Worm (Caenorhabditis elegans): ENCODE data around the gene srw-8.
"Not testable (repeated sequence)": the region's sequence is repeated elsewhere in the genome, so short reads cannot be mapped to it uniquely, and the experiment has no call there.

srw-8 gene

DNA sequence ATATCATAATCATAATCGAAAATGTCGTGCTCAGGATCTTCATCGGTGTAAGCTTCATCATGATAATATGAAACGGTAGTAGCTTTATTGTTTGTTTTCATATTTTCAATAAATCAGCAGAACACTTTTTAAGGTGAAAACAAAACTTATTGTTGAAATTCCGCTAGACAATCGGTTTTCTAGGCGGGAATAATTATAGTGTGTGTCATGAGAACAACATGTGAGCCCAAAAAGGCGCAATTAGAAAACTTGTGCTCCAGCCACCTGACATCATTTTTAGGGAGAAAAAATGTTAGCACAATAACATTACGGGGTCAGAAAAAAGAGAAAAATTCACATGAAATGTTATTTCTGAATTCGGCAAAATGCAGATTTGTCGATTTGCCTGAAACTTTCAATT is at the start of gene srw-8:
srw-8 (minus strand) TSS at position 101 of the 400 bp plus-strand sequence.
- TF ChIP-seq mep-1 (tag; optimal IDR thresholded peaks at IDR 0.05) = no peak

DNA sequence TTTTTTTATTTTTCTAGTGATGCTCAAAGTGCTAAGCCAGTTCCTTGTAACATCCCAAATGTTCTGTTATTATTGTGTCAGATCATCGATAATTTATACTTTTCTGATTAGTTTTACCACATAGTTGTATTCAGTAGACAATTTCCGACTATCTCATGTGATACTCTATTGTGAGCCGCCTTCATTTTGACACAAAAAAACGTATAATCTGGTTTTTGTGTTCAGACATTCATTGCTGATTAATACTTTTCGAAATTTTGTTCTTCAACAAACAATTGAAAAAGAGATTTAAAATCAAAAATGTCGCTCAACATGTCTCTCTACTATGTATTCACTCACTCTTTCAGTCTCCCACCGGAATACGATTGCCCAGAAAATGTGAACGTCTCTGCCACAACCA is 47.3 kb upstream of the srw-8 start, which contains the start of gene srt-7:
srt-7 (plus strand) TSS at position 301 of the 400 bp plus-strand sequence.
- TF ChIP-seq mep-1 (tag; optimal IDR thresholded peaks at IDR 0.05) (no peak), flh-1 (GFP tag; optimal IDR thresholded peaks at IDR 0.05) (no peak), lin-13 (tag; optimal IDR thresholded peaks at IDR 0.05) (no peak), pha-4 (tag; optimal IDR thresholded peaks at IDR 0.05) (no peak), ces-1 (GFP tag; optimal IDR thresholded peaks at IDR 0.05) (no peak), M03D4.4 (tag; optimal IDR thresholded peaks at IDR 0.05) (no peak), blmp-1 (tag; optimal IDR thresholded peaks at IDR 0.05) (no peak), nhr-76 (tag; optimal IDR thresholded peaks at IDR 0.05) (no peak), nhr-2 (tag; optimal IDR thresholded peaks at IDR 0.05) (no peak)

- no peak for TF ChIP-seq hlh-1 (tag; optimal IDR thresholded peaks at IDR 0.05)
- no peak for TF ChIP-seq elt-1 (tag; optimal IDR thresholded peaks at IDR 0.05; ENCODE audit: borderline replicate concordance, insufficient read depth)
- no peak for TF ChIP-seq nhr-12 (tag; optimal IDR thresholded peaks at IDR 0.05)
- no peak for TF ChIP-seq ceh-43 (GFP tag; optimal IDR thresholded peaks at IDR 0.05)
- TF ChIP-seq cnd-1 (tag; optimal IDR thresholded peaks at IDR 0.05) = no peak
- no peak for TF ChIP-seq sptf-1 (tag; optimal IDR thresholded peaks at IDR 0.05)
- no peak for TF ChIP-seq elt-3 (tag; optimal IDR thresholded peaks at IDR 0.05)
- TF ChIP-seq flh-1 (GFP tag; optimal IDR thresholded peaks at IDR 0.05) = no peak
Observed at ce11 chrV:3080792-3081191, 46.7 kb upstream of the srw-8 start, which contains the start of gene srt-5. Gene srt-5, minus strand, starts transcription at chrV:3080892.

DNA sequence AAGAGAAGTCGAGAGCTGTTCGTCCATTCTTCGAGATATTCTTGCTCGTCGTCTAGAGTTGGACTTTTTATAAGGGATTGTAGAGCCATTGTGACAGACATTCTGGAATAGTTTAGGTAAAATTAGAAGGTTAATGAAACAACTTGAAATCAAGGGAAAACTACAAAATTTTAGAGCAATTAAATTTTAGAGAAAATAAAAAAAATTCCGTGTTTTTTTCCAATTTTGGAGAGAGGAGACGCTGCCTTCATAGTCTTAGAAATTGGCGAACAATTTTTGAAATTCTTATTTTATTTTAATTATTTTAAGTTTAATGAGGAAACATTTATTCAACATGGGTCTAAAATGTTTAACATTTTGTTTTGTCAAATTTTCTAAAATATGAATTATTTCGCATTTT is 37.4 kb upstream of the srw-8 start, which contains the start of gene C50H11.13:
C50H11.13 (minus strand) TSS at position 101 of the 400 bp plus-strand sequence.
- TF ChIP-seq nhr-2 (tag; optimal IDR thresholded peaks at IDR 0.05) (no peak), lin-13 (tag; optimal IDR thresholded peaks at IDR 0.05) (no peak)

- TF ChIP-seq unc-120 (tag; optimal IDR thresholded peaks at IDR 0.05; ENCODE audit: poor library complexity, severe bottlenecking) (no peak), elt-1 (tag; optimal IDR thresholded peaks at IDR 0.05; ENCODE audit: borderline replicate concordance, insufficient read depth) (no peak), snpc-4 (tag; optimal IDR thresholded peaks at IDR 0.05) (no peak), lin-13 (tag; optimal IDR thresholded peaks at IDR 0.05) (no peak), bed-3 (GFP tag; optimal IDR thresholded peaks at IDR 0.05) (no peak), flh-1 (GFP tag; optimal IDR thresholded peaks at IDR 0.05) (no peak), nhr-12 (tag; optimal IDR thresholded peaks at IDR 0.05) (no peak), cnd-1 (tag; optimal IDR thresholded peaks at IDR 0.05) (no peak), drap-1 (GFP tag; optimal IDR thresholded peaks at IDR 0.05) (no peak), ham-2 (GFP tag; optimal IDR thresholded peaks at IDR 0.05) (no peak), tbx-8 (GFP tag; optimal IDR thresholded peaks at IDR 0.05) (no peak), nhr-28 (tag; optimal IDR thresholded peaks at IDR 0.05) (no peak), lsy-2 (tag; optimal IDR thresholded peaks at IDR 0.05) (no peak), nhr-76 (tag; optimal IDR thresholded peaks at IDR 0.05) (no peak), zip-8 (tag; optimal IDR thresholded peaks at IDR 0.05) (no peak), mls-2 (tag; optimal IDR thresholded peaks at IDR 0.05) (no peak), M03D4.4 (tag; optimal IDR thresholded peaks at IDR 0.05) (no peak)
Observed at ce11 chrV:3069101-3069500, 35.0 kb upstream of the srw-8 start, which contains the start of gene str-40. Gene str-40, minus strand, starts transcription at chrV:3069201.

ce11 chrV:3065928-3066327 is 31.8 kb upstream of the srw-8 start, which contains the start of gene srh-185:
Gene srh-185, plus strand, starts transcription at chrV:3066228.
- no peak for TF ChIP-seq lin-13 (tag; optimal IDR thresholded peaks at IDR 0.05)
- TF ChIP-seq mab-5 (tag; optimal IDR thresholded peaks at IDR 0.05) = no peak
- no peak for TF ChIP-seq lsy-2 (tag; optimal IDR thresholded peaks at IDR 0.05)
- TF ChIP-seq pha-4 (tag; optimal IDR thresholded peaks at IDR 0.05) = no peak
- no peak for TF ChIP-seq unc-62 (GFP tag; optimal IDR thresholded peaks at IDR 0.05)
- TF ChIP-seq zip-8 (tag; optimal IDR thresholded peaks at IDR 0.05) = no peak
- TF ChIP-seq tbx-8 (GFP tag; optimal IDR thresholded peaks at IDR 0.05) = no peak
- TF ChIP-seq M03D4.4 (tag; optimal IDR thresholded peaks at IDR 0.05) = no peak

DNA sequence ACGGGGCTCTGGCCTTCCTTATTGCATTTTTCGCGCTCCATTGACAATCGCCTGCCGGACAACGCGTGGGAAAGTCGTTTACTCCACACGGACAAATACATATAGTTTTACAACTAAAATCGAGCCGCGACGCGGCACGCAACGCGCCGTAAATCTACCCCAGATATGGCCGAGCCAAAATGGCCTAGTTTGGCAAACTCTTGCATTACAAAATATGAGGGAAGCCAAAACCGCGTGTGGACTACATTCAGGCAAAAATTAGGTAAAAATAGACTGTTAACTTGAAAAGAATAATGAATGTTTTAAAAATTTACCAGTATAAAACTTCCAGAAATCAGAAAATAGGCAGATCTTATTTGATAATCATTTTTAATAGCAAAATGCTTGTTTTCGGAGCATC is 30.3 kb upstream of the srw-8 start, which contains the start of gene srt-16:
srt-16 (minus strand) TSS at position 101 of the 400 bp plus-strand sequence.
- not testable (repeated sequence) for TF ChIP-seq ceh-43 (GFP tag; optimal IDR thresholded peaks at IDR 0.05); zip-8 (tag; optimal IDR thresholded peaks at IDR 0.05); snpc-4 (tag; optimal IDR thresholded peaks at IDR 0.05)
